Worm (Caenorhabditis elegans) whole organism, midembryonic: ENCODE measurements around the gene npr-16.

ENCODE experiments used
- T22C8.4 ChIP-seq: fragments of 200-800 bp; sonication (Bioruptor generic); IDR thresholded peaks from 2 replicates; pipeline ENCODE4 v1.3.6; 2022; ENCODE audit warnings: missing genetic modification characterization, missing compliant biosample characterization
- flt-1 ChIP-seq: fragments of 200-800 bp; sonication (Bioruptor generic); IDR thresholded peaks from 2 replicates; pipeline ENCODE4 v1.3.6; 2022; ENCODE audit warnings: missing genetic modification characterization, missing compliant biosample characterization
- med-1 ChIP-seq: sonication (generic microtip); optimal IDR thresholded peaks from 2 replicates; lab custom pipeline; 2017; ENCODE audit warnings: missing genetic modification characterization, mild to moderate bottlenecking, missing compliant biosample characterization, antibody characterized with exemption, missing genetic modification reagents; ENCODE audit not compliant: insufficient read depth
- ref-1 ChIP-seq: fragments of 200-800 bp; sonication (Bioruptor generic); conservative IDR thresholded peaks from 2 replicates; pipeline ENCODE4 v1.3.6; 2022; ENCODE audit warnings: missing genetic modification reagents, missing genetic modification characterization, missing compliant biosample characterization
- tab-1 ChIP-seq: fragments of 200-800 bp; sonication (Bioruptor generic); IDR thresholded peaks from 2 replicates; pipeline ENCODE4 v1.3.6; 2022; ENCODE audit warnings: missing genetic modification characterization, missing compliant biosample characterization
- ztf-23 ChIP-seq: fragments of 200-800 bp; sonication (Bioruptor generic); IDR thresholded peaks from 2 replicates; pipeline ENCODE4 v1.3.6; 2022; ENCODE audit warnings: missing genetic modification reagents, missing genetic modification characterization, missing compliant biosample characterization

DNA sequence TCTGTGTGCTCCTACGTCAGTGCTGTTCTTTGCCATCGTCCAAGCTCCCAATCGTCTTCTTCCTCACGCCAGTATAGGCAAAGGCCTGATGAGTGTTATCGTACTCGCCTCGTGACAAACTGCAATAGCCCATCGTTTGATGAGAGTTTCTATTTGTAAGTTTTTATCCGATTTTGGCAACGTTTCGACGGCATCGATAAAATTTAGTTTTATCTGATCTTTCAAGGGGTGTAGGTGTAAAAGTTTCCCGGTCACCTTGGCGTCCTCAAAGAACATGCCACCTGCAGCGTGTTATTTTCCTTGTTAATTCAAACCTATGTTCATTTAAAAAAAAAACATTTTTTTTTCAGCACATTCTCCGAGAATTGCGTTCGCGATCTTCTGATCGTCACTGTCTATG lies 28.5 kb downstream of the npr-16 start:
- TF ChIP-seq med-1 (GFP tag; lab: Kevin White, UChicago) (no peak), ref-1 (GFP tag; lab: Robert Waterston, UW) (no peak), ztf-23 (GFP tag; lab: Robert Waterston, UW) (no peak), tab-1 (GFP tag; lab: Robert Waterston, UW) (no peak), T22C8.4 (GFP tag; lab: Robert Waterston, UW) (no peak), flt-1 (GFP tag; lab: Robert Waterston, UW) (no peak)
